Fruit fly (Drosophila melanogaster): ENCODE measurements around the gene CG9853.

The CG9853 gene

DNA sequence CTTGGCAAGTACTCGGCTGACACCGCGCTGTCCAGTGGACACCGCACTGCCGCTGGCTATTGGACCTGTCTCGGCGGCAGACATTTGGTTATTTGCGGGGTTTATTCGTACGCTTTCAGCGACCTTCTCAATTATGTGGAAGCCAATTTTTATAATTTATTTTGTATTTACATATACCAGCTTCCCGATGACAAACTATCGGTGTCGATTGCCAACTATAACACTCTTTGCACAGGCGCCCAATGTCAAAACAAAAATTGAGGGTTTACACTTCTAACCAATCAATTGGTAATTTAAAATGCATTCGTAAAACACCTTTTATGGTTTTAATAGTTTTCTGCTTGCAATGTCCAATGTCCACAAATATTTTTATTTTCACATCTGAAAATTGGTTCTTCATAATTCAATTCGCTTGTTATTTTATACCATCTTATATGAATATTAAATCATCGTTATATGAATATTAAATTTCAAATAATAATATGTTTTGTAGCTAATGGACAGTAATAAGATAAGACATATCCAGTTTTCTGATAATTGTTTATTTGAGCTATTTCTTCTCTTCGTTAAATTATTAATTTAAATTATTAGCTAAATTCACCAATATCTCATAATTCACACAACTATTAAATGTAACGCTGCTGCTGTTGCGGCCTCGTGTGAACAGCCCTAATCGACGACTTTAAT is 1.9 kb downstream of the CG9853 start (continued):
- peak; percentile 22 for TF ChIP-seq psq (GFP tag; optimal IDR thresholded peaks at IDR 0.05)
- TF ChIP-seq CG17802 (tag; optimal IDR thresholded peaks at IDR 0.05), result peak; percentile 98
- TF ChIP-seq Pdp1 (GFP tag; optimal IDR thresholded peaks at IDR 0.05), result no peak
- peak; percentile 64 for TF ChIP-seq CG9932 (GFP tag; IDR thresholded peaks at IDR 0.05)
- TF ChIP-seq en (GFP tag; optimal IDR thresholded peaks at IDR 0.05), result no peak
- TF ChIP-seq HLH54F (GFP tag; optimal IDR thresholded peaks at IDR 0.05), result no peak
- no peak for TF ChIP-seq tll (GFP tag; optimal IDR thresholded peaks at IDR 0.05)
- 0 out of 2 replicates have a peak, but pooled peaks have one; percentile 46 for TF ChIP-seq hbn (GFP tag; IDR thresholded peaks at IDR 0.05; ENCODE audit: partially characterized antibody)
- TF ChIP-seq Sry-β (GFP tag; optimal IDR thresholded peaks at IDR 0.05), result peak; percentile 14
- peak; percentile 56; the same call in 2 of the 3 replicates for TF ChIP-seq CG6791 (GFP tag; IDR thresholded peaks at IDR 0.05; ENCODE audit: partially characterized antibody)
- no peak for TF ChIP-seq CG7271 (tag; optimal IDR thresholded peaks at IDR 0.05)
- peak; percentile 55; the same call in 1 of the 2 replicates for TF ChIP-seq CG31441 (GFP tag; IDR thresholded peaks at IDR 0.05)
- peak; percentile 64 for TF ChIP-seq phol (tag; optimal IDR thresholded peaks at IDR 0.05)
- peak; percentile 60 for TF ChIP-seq Abd-B (GFP tag; optimal IDR thresholded peaks at IDR 0.05)
- no peak for TF ChIP-seq CG9797 (GFP tag; optimal IDR thresholded peaks at IDR 0.05)
- peak; percentile 12 for TF ChIP-seq CG15601 (tag; optimal IDR thresholded peaks at IDR 0.05)
- peak; percentile 1 for TF ChIP-seq CG15269 (tag; optimal IDR thresholded peaks at IDR 0.05)
- peak; percentile 5 for TF ChIP-seq Lhr (GFP tag; optimal IDR thresholded peaks at IDR 0.05)
- peak in 1 of 2 experiments; percentile 64 for TF ChIP-seq crp (GFP tag; optimal IDR thresholded peaks at IDR 0.05)
- no peak for TF ChIP-seq CG13123 (GFP tag; optimal IDR thresholded peaks at IDR 0.05)
- peak; percentile 75 for TF ChIP-seq Ets65A (GFP tag)
- TF ChIP-seq CG18764 (GFP tag; optimal IDR thresholded peaks at IDR 0.05), result peak; percentile 64
- no peak for TF ChIP-seq CG33557 (GFP tag; optimal IDR thresholded peaks at IDR 0.05)
- TF ChIP-seq Dbx (GFP tag; IDR thresholded peaks at IDR 0.05), result no peak
- peak; percentile 21 for TF ChIP-seq CG2678 (tag; optimal IDR thresholded peaks at IDR 0.05)
- peak; percentile 18 for TF ChIP-seq CG10267 (tag; optimal IDR thresholded peaks at IDR 0.05)
- TF ChIP-seq CG10274 (GFP tag; optimal IDR thresholded peaks at IDR 0.05), result no peak
- TF ChIP-seq CG1024 (GFP tag; IDR thresholded peaks at IDR 0.05), result peak; percentile 96
- TF ChIP-seq CG14710 (tag; optimal IDR thresholded peaks at IDR 0.05), result peak; percentile 73
- peak; percentile 10 for TF ChIP-seq fd96Cb (tag; optimal IDR thresholded peaks at IDR 0.05)
- TF ChIP-seq Atf3 (GFP tag; optimal IDR thresholded peaks at IDR 0.05), result no peak
- peak; percentile 36 for TF ChIP-seq sug (tag; optimal IDR thresholded peaks at IDR 0.05)
- TF ChIP-seq insv (GFP tag; optimal IDR thresholded peaks at IDR 0.05), result no peak
- TF ChIP-seq ranshi (GFP tag; IDR thresholded peaks at IDR 0.05), result 0 out of 2 replicates have a peak, but pooled peaks have one; percentile 22
- no peak for TF ChIP-seq Spps (tag; optimal IDR thresholded peaks at IDR 0.05)
- no peak for TF ChIP-seq CG10565 (GFP tag; optimal IDR thresholded peaks at IDR 0.05)
- peak; percentile 15 for TF ChIP-seq mam (GFP tag; optimal IDR thresholded peaks at IDR 0.05)
- peak; percentile 12 for TF ChIP-seq zfh2 (GFP tag; optimal IDR thresholded peaks at IDR 0.05)
- 0 out of 2 replicates have a peak, but pooled peaks have one; percentile 26 for TF ChIP-seq CG9215 (GFP tag; IDR thresholded peaks at IDR 0.05)
- peak; percentile 49 for TF ChIP-seq CG18262 (tag; optimal IDR thresholded peaks at IDR 0.05)
- TF ChIP-seq CG9817 (tag; optimal IDR thresholded peaks at IDR 0.05), result peak; percentile 5
- TF ChIP-seq CG42726 (GFP tag; IDR thresholded peaks at IDR 0.05; ENCODE audit: partially characterized antibody), result 0 out of 2 replicates have a peak, but pooled peaks have one; percentile 44
- TF ChIP-seq sens (GFP tag), result peak; percentile 49
- TF ChIP-seq CG17829 (tag; optimal IDR thresholded peaks at IDR 0.05), result no peak
- TF ChIP-seq unpg (GFP tag; optimal IDR thresholded peaks at IDR 0.05), result no peak
- no peak for TF ChIP-seq CG4282 (GFP tag; optimal IDR thresholded peaks at IDR 0.05)
- peak; percentile 4 for TF ChIP-seq Dip3 (GFP tag; optimal IDR thresholded peaks at IDR 0.05)
- no peak for TF ChIP-seq kni (GFP tag; optimal IDR thresholded peaks at IDR 0.05)

All from whole organism, embryonic.